Fruit fly (Drosophila melanogaster) whole organism, embryonic: ENCODE measurements around the gene nAChRalpha2.

Experiments used
- BEAF-32 ChIP-seq: fragments of 200-800 bp; sonication (Bioruptor generic); optimal IDR thresholded peaks from 3 replicates; lab custom pipeline; 2017; ENCODE audit warnings: missing biosample characterization, missing genetic modification characterization, mild to moderate bottlenecking, moderate library complexity, missing genetic modification reagents
- CG11085 ChIP-seq: fragments of 200-800 bp; sonication (Bioruptor generic); IDR thresholded peaks from 2 replicates; pipeline ENCODE4 v1.3.6; 2022; ENCODE audit warnings: missing biosample characterization, missing genetic modification characterization
- CG13424 ChIP-seq: fragments of 200-800 bp; sonication (Bioruptor generic); optimal IDR thresholded peaks from 2 replicates; lab custom pipeline; 2019; ENCODE audit warnings: missing biosample characterization, mild to moderate bottlenecking, missing genetic modification characterization, moderate library complexity
- CG15073 ChIP-seq: fragments of 200-800 bp; sonication (Bioruptor generic); optimal IDR thresholded peaks from 2 replicates; lab custom pipeline; 2016; ENCODE audit warnings: missing biosample characterization, missing genetic modification characterization
- CG15696 ChIP-seq: fragments of 200-800 bp; sonication (Bioruptor generic); optimal IDR thresholded peaks from 2 replicates; lab custom pipeline; 2019; ENCODE audit warnings: missing biosample characterization, mild to moderate bottlenecking, missing genetic modification characterization, moderate library complexity
- CG17186 ChIP-seq: fragments of 200-800 bp; sonication (Bioruptor generic); optimal IDR thresholded peaks from 3 replicates; lab custom pipeline; 2017; ENCODE audit warnings: missing biosample characterization, missing genetic modification reagents, missing genetic modification characterization
- CG2120 ChIP-seq: fragments of 200-800 bp; sonication (Bioruptor generic); optimal IDR thresholded peaks from 3 replicates; lab custom pipeline; 2016; ENCODE audit warnings: missing biosample characterization, missing genetic modification characterization
- CG2712 ChIP-seq: fragments of 200-800 bp; optimal IDR thresholded peaks from 3 replicates; lab custom pipeline; 2019; ENCODE audit warnings: missing biosample characterization, mild to moderate bottlenecking, missing genetic modification characterization, moderate library complexity
- CG30020 ChIP-seq: fragments of 200-800 bp; optimal IDR thresholded peaks from 2 replicates; lab custom pipeline; 2019; ENCODE audit warnings: missing biosample characterization, mild to moderate bottlenecking, missing genetic modification characterization, moderate library complexity
- CG32532 ChIP-seq: fragments of 200-800 bp; sonication (Bioruptor generic); IDR thresholded peaks from 2 replicates; pipeline ENCODE4 v1.3.6; 2022; ENCODE audit warnings: missing biosample characterization, missing genetic modification characterization
- CG33213 ChIP-seq: fragments of 200-800 bp; sonication (Bioruptor generic); optimal IDR thresholded peaks from 3 replicates; lab custom pipeline; 2016; ENCODE audit warnings: missing biosample characterization, missing genetic modification characterization
- CG3407 ChIP-seq: fragments of 200-800 bp; sonication (Bioruptor generic); optimal IDR thresholded peaks from 2 replicates; lab custom pipeline; 2018; ENCODE audit warnings: missing biosample characterization, mild to moderate bottlenecking, missing genetic modification characterization
- CG34224 ChIP-seq: fragments of 200-800 bp; sonication (Bioruptor generic); IDR thresholded peaks from 3 replicates; pipeline ENCODE4 v1.3.6; 2022; ENCODE audit warnings: missing biosample characterization, missing genetic modification characterization; ENCODE audit not compliant: partially characterized antibody
- CG4820 ChIP-seq: fragments of 200-800 bp; sonication (Bioruptor generic); optimal IDR thresholded peaks from 3 replicates; lab custom pipeline; 2016; ENCODE audit warnings: missing biosample characterization, missing genetic modification characterization
- CG4854 ChIP-seq: fragments of 200-800 bp; sonication (Bioruptor generic); optimal IDR thresholded peaks from 2 replicates; lab custom pipeline; 2016; ENCODE audit warnings: missing biosample characterization, missing genetic modification characterization, inconsistent platforms
- CG8089 ChIP-seq: fragments of 200-800 bp; sonication (Bioruptor generic); optimal IDR thresholded peaks from 3 replicates; lab custom pipeline; 2016; ENCODE audit warnings: missing biosample characterization, missing genetic modification characterization
- CG8478 ChIP-seq: fragments of >200 bp; optimal IDR thresholded peaks from 2 replicates; lab custom pipeline; 2018
- CG9437 ChIP-seq: fragments of 200-800 bp; sonication (Bioruptor generic); optimal IDR thresholded peaks from 2 replicates; lab custom pipeline; 2018; ENCODE audit warnings: missing biosample characterization, mild to moderate bottlenecking, missing genetic modification characterization
- CoRest ChIP-seq: fragments of 200-800 bp; sonication (Bioruptor generic); optimal IDR thresholded peaks from 3 replicates; lab custom pipeline; 2018; ENCODE audit warnings: missing biosample characterization, mild to moderate bottlenecking, missing genetic modification characterization, moderate library complexity
- Dp ChIP-seq: fragments of 200-800 bp; sonication (Bioruptor generic); optimal IDR thresholded peaks from 2 replicates; lab custom pipeline; 2018; ENCODE audit warnings: missing biosample characterization, mild to moderate bottlenecking, missing genetic modification characterization, moderate library complexity
- E2f1 ChIP-seq: fragments of 200-800 bp; sonication (Bioruptor generic); IDR thresholded peaks from 2 replicates; pipeline ENCODE4 v1.3.6; 2022; ENCODE audit warnings: missing biosample characterization, missing genetic modification characterization
- HHEX ChIP-seq: fragments of 200-800 bp; sonication (Bioruptor generic); optimal IDR thresholded peaks from 3 replicates; lab custom pipeline; 2017; ENCODE audit warnings: missing biosample characterization, mild to moderate bottlenecking, missing genetic modification characterization, missing genetic modification reagents
- HLH3B ChIP-seq: fragments of 200-800 bp; sonication (Bioruptor generic); IDR thresholded peaks from 2 replicates; pipeline ENCODE4 v1.3.6; 2022; ENCODE audit warnings: missing biosample characterization, missing genetic modification characterization
- Hr3 ChIP-seq: fragments of 200-800 bp; sonication (Bioruptor generic); optimal IDR thresholded peaks from 3 replicates; lab custom pipeline; 2016; ENCODE audit warnings: missing biosample characterization, missing genetic modification characterization
- MESR4 ChIP-seq: fragments of 200-800 bp; sonication (Bioruptor generic); optimal IDR thresholded peaks from 2 replicates; lab custom pipeline; 2018; ENCODE audit warnings: missing biosample characterization, mild to moderate bottlenecking, missing genetic modification characterization, moderate library complexity
- Max ChIP-seq: fragments of 200-800 bp; sonication (Bioruptor generic); optimal IDR thresholded peaks from 2 replicates; lab custom pipeline; 2016; ENCODE audit warnings: missing biosample characterization, mild to moderate bottlenecking, missing genetic modification characterization
- Oaz ChIP-seq: fragments of 200-800 bp; sonication (Bioruptor generic); IDR thresholded peaks from 2 replicates; pipeline ENCODE4 v1.3.6; 2022; ENCODE audit warnings: missing biosample characterization, missing genetic modification characterization
- Ptx1 ChIP-seq: fragments of 200-800 bp; sonication (Bioruptor generic); IDR thresholded peaks from 2 replicates; pipeline ENCODE4 v1.3.6; 2022; ENCODE audit warnings: missing biosample characterization, missing genetic modification characterization
- Scr ChIP-seq: fragments of 200-800 bp; sonication (Bioruptor generic); IDR thresholded peaks from 2 replicates; pipeline ENCODE4 v1.3.6; 2022; ENCODE audit warnings: missing biosample characterization, missing genetic modification characterization; ENCODE audit not compliant: partially characterized antibody
- YL-1 ChIP-seq: fragments of 200-800 bp; sonication (Bioruptor generic); optimal IDR thresholded peaks from 3 replicates; lab custom pipeline; 2017; ENCODE audit warnings: missing biosample characterization, mild to moderate bottlenecking, missing genetic modification characterization
- ase ChIP-seq: fragments of 200-800 bp; sonication (Bioruptor generic); IDR thresholded peaks from 3 replicates; pipeline ENCODE4 v1.3.6; 2022; ENCODE audit warnings: missing biosample characterization, missing genetic modification characterization
- bbx ChIP-seq: fragments of 200-800 bp; sonication (Bioruptor generic); IDR thresholded peaks from 2 replicates; pipeline ENCODE4 v1.3.6; 2022; ENCODE audit warnings: missing biosample characterization, missing genetic modification characterization; ENCODE audit not compliant: partially characterized antibody
- bowl ChIP-seq: fragments of 200-800 bp; sonication (Bioruptor generic); IDR thresholded peaks from 2 replicates; pipeline ENCODE4 v1.3.6; 2022; ENCODE audit warnings: missing biosample characterization, missing genetic modification characterization
- caup ChIP-seq: fragments of 200-800 bp; sonication (Bioruptor generic); optimal IDR thresholded peaks from 3 replicates; lab custom pipeline; 2017; ENCODE audit warnings: missing biosample characterization, mild to moderate bottlenecking, missing genetic modification characterization, moderate library complexity; ENCODE audit not compliant: severe bottlenecking
- chif ChIP-seq, 2 experiments: fragments of 200-800 bp; sonication (Bioruptor generic); optimal IDR thresholded peaks; 3 replicates each; lab custom pipeline; 2016; ENCODE audit warnings: missing biosample characterization in 2 of 2, missing genetic modification characterization in 2 of 2
- dati ChIP-seq: fragments of 200-800 bp; sonication (Bioruptor generic); IDR thresholded peaks from 2 replicates; pipeline ENCODE4 v1.3.6; 2022; ENCODE audit warnings: missing biosample characterization, missing genetic modification characterization
- fru ChIP-seq: fragments of >200 bp; optimal IDR thresholded peaks from 2 replicates; lab custom pipeline; 2017
- jigr1 ChIP-seq: fragments of 200-800 bp; sonication (Bioruptor generic); IDR thresholded peaks from 3 replicates; pipeline ENCODE4 v1.3.6; 2022; ENCODE audit warnings: missing biosample characterization, missing genetic modification characterization
- jumu ChIP-seq: fragments of 200-800 bp; sonication (Bioruptor generic); optimal IDR thresholded peaks from 3 replicates; lab custom pipeline; 2016; ENCODE audit warnings: missing biosample characterization, missing genetic modification characterization
- kni ChIP-seq: fragments of 200-800 bp; sonication (Bioruptor generic); optimal IDR thresholded peaks from 3 replicates; lab custom pipeline; 2017; ENCODE audit warnings: mild to moderate bottlenecking, missing biosample characterization, missing genetic modification reagents, missing genetic modification characterization
- knrl ChIP-seq: fragments of 200-800 bp; sonication (Bioruptor generic); IDR thresholded peaks from 3 replicates; pipeline ENCODE4 v1.3.6; 2022; ENCODE audit warnings: missing biosample characterization, missing genetic modification characterization; ENCODE audit not compliant: partially characterized antibody
- lmd ChIP-seq: fragments of 200-800 bp; sonication (Bioruptor generic); IDR thresholded peaks from 2 replicates; pipeline ENCODE4 v1.3.6; 2022; ENCODE audit warnings: missing biosample characterization, missing genetic modification characterization
- nerfin-2 ChIP-seq: fragments of 200-800 bp; sonication (Bioruptor generic); IDR thresholded peaks from 2 replicates; pipeline ENCODE4 v1.3.6; 2022; ENCODE audit warnings: missing biosample characterization, missing genetic modification characterization; ENCODE audit not compliant: partially characterized antibody
- psq ChIP-seq: fragments of 200-800 bp; sonication (Bioruptor generic); optimal IDR thresholded peaks from 2 replicates; lab custom pipeline; 2017; ENCODE audit warnings: missing biosample characterization, missing genetic modification characterization
- pzg ChIP-seq: fragments of 200-800 bp; sonication (Bioruptor generic); optimal IDR thresholded peaks from 3 replicates; lab custom pipeline; 2018; ENCODE audit warnings: missing biosample characterization, mild to moderate bottlenecking, missing genetic modification characterization, moderate library complexity
- ranshi ChIP-seq: fragments of 200-800 bp; sonication (Bioruptor generic); IDR thresholded peaks from 2 replicates; pipeline ENCODE4 v1.3.6; 2022; ENCODE audit warnings: missing biosample characterization, missing genetic modification characterization
- row ChIP-seq: fragments of 200-800 bp; sonication (Bioruptor generic); IDR thresholded peaks from 3 replicates; pipeline ENCODE4 v1.3.6; 2022; ENCODE audit warnings: missing biosample characterization, missing genetic modification characterization
- sr ChIP-seq: fragments of 200-800 bp; sonication (Bioruptor generic); IDR thresholded peaks from 3 replicates; pipeline ENCODE4 v1.3.6; 2022; ENCODE audit warnings: missing biosample characterization, missing genetic modification characterization
- tio ChIP-seq: fragments of 200-800 bp; sonication (Bioruptor generic); optimal IDR thresholded peaks from 2 replicates; lab custom pipeline; 2017; ENCODE audit warnings: missing biosample characterization, missing genetic modification characterization, inconsistent platforms
- zf30C ChIP-seq: fragments of 200-800 bp; sonication (Bioruptor generic); optimal IDR thresholded peaks from 3 replicates; lab custom pipeline; 2018; ENCODE audit warnings: missing biosample characterization, mild to moderate bottlenecking, missing genetic modification characterization
- zfh1 ChIP-seq: fragments of 200-800 bp; sonication (Bioruptor generic); IDR thresholded peaks from 3 replicates; pipeline ENCODE4 v1.3.6; 2022; ENCODE audit warnings: missing biosample characterization, missing genetic modification characterization
- zfh2 ChIP-seq: fragments of 200-800 bp; sonication (Bioruptor generic); optimal IDR thresholded peaks from 2 replicates; lab custom pipeline; 2016; ENCODE audit warnings: missing biosample characterization, missing genetic modification characterization

nAChRalpha2 gene

DNA sequence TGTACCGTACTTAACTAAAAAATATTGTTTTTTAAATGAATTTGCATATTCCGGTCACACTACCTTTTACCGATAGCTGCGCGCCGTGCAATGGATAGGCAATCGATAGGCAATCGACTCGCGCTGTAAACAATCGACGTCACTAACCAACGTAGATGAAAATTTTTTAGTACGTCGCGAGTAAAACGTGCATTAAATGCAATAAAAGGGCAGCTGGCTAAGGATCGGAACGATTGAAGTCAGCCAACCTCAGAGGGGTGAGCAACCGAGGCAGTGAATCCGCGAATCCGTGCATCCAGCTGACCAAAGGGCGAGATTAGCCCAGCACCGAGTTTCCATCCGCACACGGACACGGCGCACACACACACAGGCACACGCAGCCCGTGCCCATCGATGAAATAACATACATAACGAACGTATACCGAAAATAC lies 32.9 kb downstream of the nAChRalpha2 start, which contains the start of gene Pp1alpha-96A (continued):
- no peak for TF ChIP-seq CG4854
- no peak for TF ChIP-seq CG4820 (GFP tag; lab: Kevin White, UChicago)
- TF ChIP-seq CG33213: peak; percentile 16
- no peak for TF ChIP-seq HHEX
- peak; percentile 56; the same call in 2 of the 3 replicates for TF ChIP-seq row
- no peak for TF ChIP-seq CG8478
- TF ChIP-seq Scr (GFP tag; lab: Robert Waterston, UW): peak; percentile 86
- peak; percentile 85 for TF ChIP-seq YL-1 (GFP tag; lab: Kevin White, UChicago)
- no peak for TF ChIP-seq ranshi (GFP tag; lab: Robert Waterston, UW)
- no peak for TF ChIP-seq CG15073
- peak in 1 of 2 experiments; percentile 9 for TF ChIP-seq chif (GFP tag; optimal IDR thresholded peaks at IDR 0.05; lab: Kevin White, UChicago)
- no peak for TF ChIP-seq zfh2 (GFP tag; lab: Kevin White, UChicago)
- peak; percentile 90 for TF ChIP-seq BEAF-32 (GFP tag; lab: Kevin White, UChicago)
- TF ChIP-seq CG13424 (tag; lab: Kevin White, UChicago): no peak
- TF ChIP-seq CG9437 (GFP tag; lab: Kevin White, UChicago): peak; percentile 59
- no peak for TF ChIP-seq CG32532 (GFP tag; lab: Robert Waterston, UW)
- no peak for TF ChIP-seq Hr3
- TF ChIP-seq CoRest (tag; lab: Kevin White, UChicago): peak; percentile 16
- TF ChIP-seq kni (GFP tag; lab: Kevin White, UChicago): no peak
- TF ChIP-seq CG8089 (GFP tag; lab: Kevin White, UChicago): no peak
- TF ChIP-seq ase: no peak
- TF ChIP-seq sr: no peak
- peak; percentile 26 for TF ChIP-seq CG2120 (GFP tag; lab: Kevin White, UChicago)
- TF ChIP-seq CG17186 (GFP tag; lab: Kevin White, UChicago): peak; percentile 95
- no peak for TF ChIP-seq fru (lab: Kevin White, UChicago)
- TF ChIP-seq CG34224 (GFP tag; lab: Robert Waterston, UW): peak; percentile 82
- TF ChIP-seq tio: no peak
- TF ChIP-seq CG15696 (tag; lab: Kevin White, UChicago): no peak
- TF ChIP-seq Dp (GFP tag; lab: Kevin White, UChicago): peak; percentile 78
- TF ChIP-seq bowl (GFP tag; lab: Robert Waterston, UW): no peak
- TF ChIP-seq Max (GFP tag; lab: Kevin White, UChicago): peak; percentile 12
- TF ChIP-seq MESR4 (GFP tag; lab: Kevin White, UChicago): peak; percentile 98
- no peak for TF ChIP-seq lmd (GFP tag; lab: Robert Waterston, UW)
- TF ChIP-seq HLH3B (GFP tag; lab: Robert Waterston, UW): no peak
- TF ChIP-seq caup: no peak
- TF ChIP-seq jigr1: no peak
- peak; percentile 35 for TF ChIP-seq CG2712 (tag; lab: Kevin White, UChicago)
- TF ChIP-seq dati: no peak
- peak; percentile 87 for TF ChIP-seq knrl (GFP tag; lab: Robert Waterston, UW)
- no peak for TF ChIP-seq psq (GFP tag; lab: Kevin White, UChicago)
- TF ChIP-seq pzg (GFP tag; lab: Kevin White, UChicago): peak; percentile 83
- TF ChIP-seq zfh1 (GFP tag; lab: Robert Waterston, UW): peak; percentile 40; the same call in 1 of the 3 replicates
- TF ChIP-seq Ptx1: no peak
- no peak for TF ChIP-seq Oaz (GFP tag; lab: Robert Waterston, UW)
- peak; percentile 86 for TF ChIP-seq bbx
- no peak for TF ChIP-seq CG11085
- no peak for TF ChIP-seq CG3407 (GFP tag; lab: Kevin White, UChicago)
- no peak for TF ChIP-seq jumu (GFP tag; lab: Kevin White, UChicago)
- TF ChIP-seq E2f1 (GFP tag; lab: Robert Waterston, UW): no peak
- no peak for TF ChIP-seq zf30C
- no peak for TF ChIP-seq CG30020
- TF ChIP-seq nerfin-2 (GFP tag; lab: Robert Waterston, UW): peak; percentile 62; the same call in 1 of the 2 replicates
